Fruit fly (Drosophila melanogaster) whole organism, embryonic: ENCODE measurements around the gene mRpL39.

Experiments used
- Ada2b ChIP-seq: fragments of 200-800 bp; sonication (Bioruptor generic); IDR thresholded peaks from 2 replicates; pipeline ENCODE4 v1.3.6; 2022; ENCODE audit warnings: missing biosample characterization, missing genetic modification characterization
- Antp ChIP-seq: fragments of 200-800 bp; sonication (Bioruptor generic); optimal IDR thresholded peaks from 3 replicates; lab custom pipeline; 2016; ENCODE audit warnings: missing biosample characterization, missing genetic modification characterization
- B-H1 ChIP-seq: fragments of 200-800 bp; sonication (Bioruptor generic); IDR thresholded peaks from 3 replicates; pipeline ENCODE4 v1.3.6; 2022; ENCODE audit warnings: missing biosample characterization, missing genetic modification characterization
- CG12391 ChIP-seq: fragments of 200-800 bp; sonication (Bioruptor generic); optimal IDR thresholded peaks from 3 replicates; lab custom pipeline; 2018; ENCODE audit warnings: missing biosample characterization, mild to moderate bottlenecking, missing genetic modification characterization, moderate library complexity
- CG14441 ChIP-seq: fragments of 200-800 bp; sonication (Bioruptor generic); IDR thresholded peaks from 2 replicates; pipeline ENCODE4 v1.3.6; 2022; ENCODE audit warnings: missing biosample characterization, missing genetic modification characterization
- CG15479 ChIP-seq: fragments of 200-800 bp; sonication (Bioruptor generic); optimal IDR thresholded peaks from 3 replicates; lab custom pipeline; 2019; ENCODE audit warnings: missing biosample characterization, mild to moderate bottlenecking, missing genetic modification characterization, moderate library complexity
- CG1603 ChIP-seq: fragments of 200-800 bp; sonication (Bioruptor generic); optimal IDR thresholded peaks from 2 replicates; lab custom pipeline; 2019; ENCODE audit warnings: missing biosample characterization, mild to moderate bottlenecking, missing genetic modification characterization, moderate library complexity
- CG17385 ChIP-seq: fragments of 200-800 bp; sonication (Bioruptor generic); optimal IDR thresholded peaks from 3 replicates; lab custom pipeline; 2018; ENCODE audit warnings: missing biosample characterization, mild to moderate bottlenecking, missing genetic modification characterization
- CG17802 ChIP-seq: fragments of 200-800 bp; sonication (Bioruptor generic); optimal IDR thresholded peaks from 2 replicates; lab custom pipeline; 2018; ENCODE audit warnings: missing biosample characterization, mild to moderate bottlenecking, missing genetic modification characterization, moderate library complexity
- CG2199 ChIP-seq: fragments of 200-800 bp; sonication (Bioruptor generic); IDR thresholded peaks from 3 replicates; pipeline ENCODE4 v1.3.6; 2022; ENCODE audit warnings: missing biosample characterization, missing genetic modification characterization
- CG31441 ChIP-seq: fragments of 200-800 bp; sonication (Bioruptor generic); IDR thresholded peaks from 2 replicates; pipeline ENCODE4 v1.3.6; 2022; ENCODE audit warnings: missing biosample characterization, missing genetic modification characterization
- CG3163 ChIP-seq: fragments of 200-800 bp; sonication (Bioruptor generic); optimal IDR thresholded peaks from 3 replicates; lab custom pipeline; 2016; ENCODE audit warnings: missing biosample characterization, missing genetic modification characterization
- CG3838 ChIP-seq: fragments of 200-800 bp; sonication (Bioruptor generic); optimal IDR thresholded peaks from 3 replicates; lab custom pipeline; 2016; ENCODE audit warnings: missing biosample characterization, missing genetic modification characterization
- CG4328 ChIP-seq: fragments of 200-800 bp; sonication (Bioruptor generic); optimal IDR thresholded peaks from 3 replicates; lab custom pipeline; 2017; ENCODE audit warnings: missing biosample characterization, missing genetic modification reagents, missing genetic modification characterization
- CG6254 ChIP-seq: fragments of 200-800 bp; sonication (Bioruptor generic); optimal IDR thresholded peaks from 3 replicates; lab custom pipeline; 2017; ENCODE audit warnings: mild to moderate bottlenecking, missing biosample characterization, missing genetic modification reagents, missing genetic modification characterization
- CG8089 ChIP-seq: fragments of 200-800 bp; sonication (Bioruptor generic); optimal IDR thresholded peaks from 3 replicates; lab custom pipeline; 2016; ENCODE audit warnings: missing biosample characterization, missing genetic modification characterization
- CG8388 ChIP-seq: fragments of 200-800 bp; sonication (Bioruptor generic); optimal IDR thresholded peaks from 2 replicates; lab custom pipeline; 2019; ENCODE audit warnings: missing biosample characterization, mild to moderate bottlenecking, missing genetic modification characterization, moderate library complexity
- CHES-1-like ChIP-seq: fragments of 200-800 bp; sonication (Bioruptor generic); optimal IDR thresholded peaks from 2 replicates; lab custom pipeline; 2016; ENCODE audit warnings: missing biosample characterization, missing genetic modification characterization
- Deaf1 ChIP-seq: fragments of 200-800 bp; optimal IDR thresholded peaks from 3 replicates; lab custom pipeline; 2019; ENCODE audit warnings: missing biosample characterization, mild to moderate bottlenecking, missing genetic modification characterization, moderate library complexity
- E2f2 ChIP-seq: fragments of 200-800 bp; sonication (Bioruptor generic); IDR thresholded peaks from 2 replicates; pipeline ENCODE4 v1.3.6; 2022; ENCODE audit warnings: missing biosample characterization, missing genetic modification characterization
- Elba2 ChIP-seq: fragments of 200-800 bp; sonication (Bioruptor generic); optimal IDR thresholded peaks from 3 replicates; lab custom pipeline; 2016; ENCODE audit warnings: missing biosample characterization, missing genetic modification characterization
- Gsc ChIP-seq: fragments of 200-800 bp; sonication (Bioruptor generic); IDR thresholded peaks from 2 replicates; pipeline ENCODE4 v1.3.6; 2022; ENCODE audit warnings: missing biosample characterization, missing genetic modification characterization
- HLH4C ChIP-seq: fragments of 200-800 bp; sonication (Bioruptor generic); IDR thresholded peaks from 3 replicates; pipeline ENCODE4 v1.3.6; 2022; ENCODE audit warnings: missing biosample characterization, missing genetic modification characterization; ENCODE audit not compliant: partially characterized antibody
- NC2β ChIP-seq: fragments of 200-800 bp; sonication (Bioruptor generic); optimal IDR thresholded peaks from 2 replicates; lab custom pipeline; 2016; ENCODE audit warnings: missing biosample characterization, missing genetic modification characterization
- Nf-YB ChIP-seq: fragments of 200-800 bp; sonication (Bioruptor generic); optimal IDR thresholded peaks from 3 replicates; lab custom pipeline; 2019; ENCODE audit warnings: missing biosample characterization, mild to moderate bottlenecking, missing genetic modification characterization, moderate library complexity
- Opbp ChIP-seq: fragments of 200-800 bp; sonication (Bioruptor generic); IDR thresholded peaks from 3 replicates; pipeline ENCODE4 v1.3.6; 2022; ENCODE audit warnings: missing biosample characterization, missing genetic modification characterization; ENCODE audit not compliant: partially characterized antibody
- Trl ChIP-seq, 3 experiments: fragments of >200 bp in 2 of 3; fragments of 200-800 bp in 1 of 3; sonication (Bioruptor generic) in 1 of 3; optimal IDR thresholded peaks; 2 replicates in 1 of 3; 3 replicates in 2 of 3; lab custom pipeline; 2016 to 2017; ENCODE audit warnings: missing biosample characterization in 1 of 3, missing genetic modification characterization in 1 of 3
- Vsx1 ChIP-seq: fragments of 200-800 bp; sonication (Bioruptor generic); optimal IDR thresholded peaks from 2 replicates; lab custom pipeline; 2017; ENCODE audit warnings: missing biosample characterization, mild to moderate bottlenecking, missing genetic modification characterization, missing genetic modification reagents
- bbx ChIP-seq: fragments of 200-800 bp; sonication (Bioruptor generic); IDR thresholded peaks from 2 replicates; pipeline ENCODE4 v1.3.6; 2022; ENCODE audit warnings: missing biosample characterization, missing genetic modification characterization; ENCODE audit not compliant: partially characterized antibody
- bigmax ChIP-seq: fragments of 200-800 bp; sonication (Bioruptor generic); optimal IDR thresholded peaks from 2 replicates; lab custom pipeline; 2018; ENCODE audit warnings: missing biosample characterization, mild to moderate bottlenecking, missing genetic modification characterization
- chm ChIP-seq: fragments of 200-800 bp; sonication (Bioruptor generic); IDR thresholded peaks from 2 replicates; pipeline ENCODE4 v1.3.6; 2022; ENCODE audit warnings: missing biosample characterization, missing genetic modification characterization
- croc ChIP-seq: fragments of 200-800 bp; sonication (Bioruptor generic); conservative IDR thresholded peaks from 3 replicates; pipeline ENCODE4 v1.3.6; 2022; ENCODE audit warnings: missing biosample characterization, missing genetic modification characterization
- fd102C ChIP-seq: fragments of 200-800 bp; sonication (Bioruptor generic); optimal IDR thresholded peaks from 2 replicates; lab custom pipeline; 2018; ENCODE audit warnings: missing biosample characterization, mild to moderate bottlenecking, missing genetic modification characterization, moderate library complexity
- kah ChIP-seq: fragments of 200-800 bp; sonication (Bioruptor generic); optimal IDR thresholded peaks from 2 replicates; lab custom pipeline; 2018; ENCODE audit warnings: missing biosample characterization, mild to moderate bottlenecking, missing genetic modification characterization
- kni ChIP-seq: fragments of 200-800 bp; sonication (Bioruptor generic); optimal IDR thresholded peaks from 3 replicates; lab custom pipeline; 2017; ENCODE audit warnings: mild to moderate bottlenecking, missing biosample characterization, missing genetic modification reagents, missing genetic modification characterization
- lbe ChIP-seq: fragments of 200-800 bp; sonication (Bioruptor generic); optimal IDR thresholded peaks from 2 replicates; lab custom pipeline; 2016; ENCODE audit warnings: missing biosample characterization, mild to moderate bottlenecking, missing genetic modification characterization
- lilli ChIP-seq: fragments of 200-800 bp; sonication (Bioruptor generic); optimal IDR thresholded peaks from 3 replicates; lab custom pipeline; 2016; ENCODE audit warnings: missing biosample characterization, missing genetic modification characterization
- lmd ChIP-seq: fragments of 200-800 bp; sonication (Bioruptor generic); IDR thresholded peaks from 2 replicates; pipeline ENCODE4 v1.3.6; 2022; ENCODE audit warnings: missing biosample characterization, missing genetic modification characterization
- luna ChIP-seq: fragments of 200-800 bp; sonication (Bioruptor generic); optimal IDR thresholded peaks from 2 replicates; lab custom pipeline; 2016; ENCODE audit warnings: missing biosample characterization, missing genetic modification characterization
- nom ChIP-seq: fragments of 200-800 bp; sonication (Bioruptor generic); optimal IDR thresholded peaks from 2 replicates; lab custom pipeline; 2017; ENCODE audit warnings: missing biosample characterization, missing genetic modification characterization, mild to moderate bottlenecking, moderate library complexity, missing genetic modification reagents
- prd ChIP-seq, 3 experiments: fragments of >200 bp in 2 of 3; fragments of 200-800 bp in 1 of 3; sonication (Bioruptor generic) in 1 of 3; optimal IDR thresholded peaks in 2 of 3; IDR thresholded peaks in 1 of 3; 2 replicates in 2 of 3; 3 replicates in 1 of 3; pipeline versions ENCODE4 v1.3.6 to Lab custom; 2017 to 2022; ENCODE audit warnings: missing biosample characterization in 1 of 3, missing genetic modification characterization in 1 of 3
- pzg ChIP-seq: fragments of 200-800 bp; sonication (Bioruptor generic); optimal IDR thresholded peaks from 3 replicates; lab custom pipeline; 2018; ENCODE audit warnings: missing biosample characterization, mild to moderate bottlenecking, missing genetic modification characterization, moderate library complexity
- rib ChIP-seq: fragments of 200-800 bp; sonication (Bioruptor generic); IDR thresholded peaks from 2 replicates; pipeline ENCODE4 v1.3.6; 2022; ENCODE audit warnings: missing biosample characterization, missing genetic modification characterization
- sd ChIP-seq: fragments of 200-800 bp; sonication (Bioruptor generic); optimal IDR thresholded peaks from 3 replicates; lab custom pipeline; 2018; ENCODE audit warnings: missing biosample characterization, mild to moderate bottlenecking, missing genetic modification characterization, moderate library complexity
- sisA ChIP-seq: fragments of 200-800 bp; sonication (Bioruptor generic); IDR thresholded peaks from 2 replicates; pipeline ENCODE4 v1.3.6; 2022; ENCODE audit warnings: missing biosample characterization, missing genetic modification characterization
- ssp ChIP-seq: fragments of 200-800 bp; sonication (Bioruptor generic); IDR thresholded peaks from 2 replicates; pipeline ENCODE4 v1.3.6; 2022; ENCODE audit warnings: missing biosample characterization, missing genetic modification characterization
- unpg ChIP-seq: fragments of 200-800 bp; sonication (Bioruptor generic); optimal IDR thresholded peaks from 3 replicates; lab custom pipeline; 2018; ENCODE audit warnings: missing biosample characterization, mild to moderate bottlenecking, missing genetic modification characterization, moderate library complexity
- yki ChIP-seq: fragments of >200 bp; optimal IDR thresholded peaks from 3 replicates; lab custom pipeline; 2018
- zen ChIP-seq: fragments of 200-800 bp; sonication (Bioruptor generic); optimal IDR thresholded peaks from 3 replicates; lab custom pipeline; 2018; ENCODE audit warnings: missing biosample characterization, mild to moderate bottlenecking, missing genetic modification characterization, moderate library complexity

mRpL39 gene

DNA sequence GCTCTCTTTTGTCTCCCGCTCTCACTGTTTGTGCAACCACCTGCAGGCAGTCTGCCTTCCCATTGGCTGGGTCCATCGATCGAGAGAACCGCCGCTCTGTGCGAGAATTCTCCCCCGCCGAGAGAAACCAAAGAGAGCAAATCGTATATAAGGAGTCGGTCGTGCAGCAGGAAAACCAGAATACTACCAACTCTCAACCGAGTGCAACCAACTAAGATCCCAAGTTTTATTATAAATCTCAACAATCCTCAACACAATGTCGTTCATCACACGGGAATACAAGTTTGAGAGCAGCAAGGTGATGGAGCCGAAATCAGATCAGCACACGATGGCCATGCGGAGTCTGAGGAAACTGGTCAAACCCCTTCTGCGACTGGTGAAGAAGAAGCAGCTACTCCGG is 30.3 kb downstream of the mRpL39 start, which contains the start of gene Tom (continued):
- TF ChIP-seq luna (GFP tag; lab: Kevin White, UChicago), result no peak
- TF ChIP-seq CG31441 (GFP tag; lab: Robert Waterston, UW), result no peak
- TF ChIP-seq CG17802 (tag; lab: Kevin White, UChicago), result no peak
- TF ChIP-seq lmd (GFP tag; lab: Robert Waterston, UW), result no peak
- peak; percentile 49 for TF ChIP-seq NC2β (GFP tag; lab: Kevin White, UChicago)
- no peak for TF ChIP-seq CG8388 (GFP tag; lab: Kevin White, UChicago)
- TF ChIP-seq Opbp, result 0 out of 3 replicates have a peak, but pooled peaks have one; percentile 19
- no peak for TF ChIP-seq Gsc (GFP tag; lab: Robert Waterston, UW)
- TF ChIP-seq CG1603, result peak; percentile 18
- no peak for TF ChIP-seq CG6254 (GFP tag; lab: Kevin White, UChicago)
- TF ChIP-seq CG8089 (GFP tag; lab: Kevin White, UChicago), result no peak
- peak; percentile 10 for TF ChIP-seq CG3163 (GFP tag; lab: Kevin White, UChicago)
- no peak for TF ChIP-seq prd (optimal IDR thresholded peaks at IDR 0.05; lab: Kevin White, UChicago)
- TF ChIP-seq prd (GFP tag; IDR thresholded peaks at IDR 0.05; lab: Robert Waterston, UW), result peak; percentile 11; the same call in 1 of the 3 replicates
- TF ChIP-seq CG12391 (tag; lab: Kevin White, UChicago), result no peak
- TF ChIP-seq rib (GFP tag; lab: Robert Waterston, UW), result 0 out of 2 replicates have a peak, but pooled peaks have one; percentile 44
- peak in 1 of 2 experiments; percentile 99 for TF ChIP-seq Trl (optimal IDR thresholded peaks at IDR 0.05; lab: Kevin White, UChicago)
- no peak for TF ChIP-seq Trl (GFP tag; optimal IDR thresholded peaks at IDR 0.05; lab: Kevin White, UChicago)
- TF ChIP-seq lilli (GFP tag; lab: Kevin White, UChicago), result peak; percentile 52
- peak; percentile 96 for TF ChIP-seq Nf-YB (GFP tag; lab: Kevin White, UChicago)
- peak; percentile 50 for TF ChIP-seq fd102C (GFP tag; lab: Kevin White, UChicago)
- TF ChIP-seq Vsx1 (GFP tag; lab: Kevin White, UChicago), result no peak
- TF ChIP-seq kni (GFP tag; lab: Kevin White, UChicago), result peak; percentile 98
- TF ChIP-seq yki (lab: Kevin White, UChicago), result peak; percentile 93
- TF ChIP-seq bigmax (GFP tag; lab: Kevin White, UChicago), result no peak
- TF ChIP-seq ssp, result no peak
- peak; percentile 84; the same call in 1 of the 2 replicates for TF ChIP-seq chm (GFP tag; lab: Robert Waterston, UW)
- TF ChIP-seq sd (tag; lab: Kevin White, UChicago), result no peak
- TF ChIP-seq CG14441 (GFP tag; lab: Robert Waterston, UW), result no peak
- no peak for TF ChIP-seq unpg
- TF ChIP-seq Deaf1, result peak; percentile 13
- TF ChIP-seq CG15479, result peak; percentile 91
- TF ChIP-seq B-H1 (GFP tag; lab: Robert Waterston, UW), result no peak
- TF ChIP-seq lbe, result peak; percentile 10
- TF ChIP-seq bbx, result no peak; the same call in 1 of the 2 replicates
- TF ChIP-seq nom (GFP tag; lab: Kevin White, UChicago), result peak; percentile 32
- TF ChIP-seq CG4328 (GFP tag; lab: Kevin White, UChicago), result no peak
- no peak for TF ChIP-seq Ada2b (GFP tag; lab: Robert Waterston, UW)
- TF ChIP-seq Antp (GFP tag; lab: Kevin White, UChicago), result peak; percentile 4
- peak; percentile 99 for TF ChIP-seq kah (GFP tag; lab: Kevin White, UChicago)
- TF ChIP-seq pzg (GFP tag; lab: Kevin White, UChicago), result no peak
- TF ChIP-seq CG3838 (GFP tag; lab: Kevin White, UChicago), result no peak
- TF ChIP-seq HLH4C, result no peak
- no peak for TF ChIP-seq croc (GFP tag; lab: Robert Waterston, UW)
- TF ChIP-seq sisA (GFP tag; lab: Robert Waterston, UW), result no peak
- peak; percentile 23 for TF ChIP-seq CG17385
- TF ChIP-seq CG2199 (GFP tag; lab: Robert Waterston, UW), result peak; percentile 59; the same call in 1 of the 3 replicates
- TF ChIP-seq E2f2, result no peak
- TF ChIP-seq CHES-1-like, result no peak
- TF ChIP-seq Elba2 (GFP tag; lab: Kevin White, UChicago), result peak; percentile 50
- peak; percentile 6 for TF ChIP-seq zen
